Fruit fly (Drosophila melanogaster) whole organism, wandering third instar larva: Measurements from ENCODE around the gene CG7058.
A peak's percentile ranks its signal among the peaks of the same experiment; 100 is the strongest.

ENCODE experiments used
- CG32264 ChIP-seq: fragments of 200-800 bp; sonication (Bioruptor generic); optimal IDR thresholded peaks from 2 replicates; lab custom pipeline; 2016; ENCODE audit warnings: missing biosample characterization, missing genetic modification characterization
- Hr78 ChIP-seq: fragments of >200 bp; optimal IDR thresholded peaks from 2 replicates; lab custom pipeline; 2017; ENCODE audit warnings: missing biosample characterization, missing genetic modification characterization
- Hr83 ChIP-seq: fragments of 200-300 bp; sonication (Bioruptor generic); optimal IDR thresholded peaks from 2 replicates; lab custom pipeline; 2016; ENCODE audit warnings: missing biosample characterization, mild to moderate bottlenecking, missing genetic modification characterization, moderate library complexity; ENCODE audit not compliant: poor library complexity, severe bottlenecking
- Jra ChIP-seq: sonication (Bioruptor generic); optimal IDR thresholded peaks from 2 replicates; lab custom pipeline; 2016; ENCODE audit warnings: missing biosample characterization, missing genetic modification characterization
- Mio ChIP-seq: sonication (Bioruptor generic); optimal IDR thresholded peaks from 2 replicates; lab custom pipeline; 2016; ENCODE audit warnings: missing biosample characterization, missing genetic modification characterization
- N ChIP-seq: fragments of >200 bp; optimal IDR thresholded peaks from 2 replicates; lab custom pipeline; 2018; ENCODE audit warnings: missing biosample characterization, missing external identifiers, missing genetic modification characterization
- Rel ChIP-seq, 2 experiments: fragments of 200-800 bp; sonication (Bioruptor generic) in 1 of 2; optimal IDR thresholded peaks; 2 replicates in 1 of 2; 3 replicates in 1 of 2; lab custom pipeline; 2016 to 2019; ENCODE audit warnings: mild to moderate bottlenecking in 2 of 2, missing biosample characterization in 2 of 2, missing genetic modification characterization in 2 of 2, moderate library complexity in 1 of 2
- Sp1 ChIP-seq: fragments of 200-800 bp; sonication (Bioruptor generic); optimal IDR thresholded peaks from 3 replicates; lab custom pipeline; 2019; ENCODE audit warnings: missing biosample characterization, mild to moderate bottlenecking, missing genetic modification characterization, moderate library complexity
- br ChIP-seq: fragments of 200-800 bp; sonication (Bioruptor generic); optimal IDR thresholded peaks from 2 replicates; lab custom pipeline; 2016; ENCODE audit warnings: missing biosample characterization, missing genetic modification characterization
- brk ChIP-seq: fragments of 200-800 bp; sonication (Bioruptor generic); optimal IDR thresholded peaks from 2 replicates; lab custom pipeline; 2016; ENCODE audit warnings: missing biosample characterization, mild to moderate bottlenecking, missing genetic modification characterization
- dmrt93B ChIP-seq: fragments of 200-800 bp; sonication (Bioruptor generic); optimal IDR thresholded peaks from 2 replicates; lab custom pipeline; 2018; ENCODE audit warnings: missing biosample characterization, mild to moderate bottlenecking, missing genetic modification characterization
- ey ChIP-seq: fragments of 200-800 bp; sonication (Bioruptor generic); optimal IDR thresholded peaks from 2 replicates; lab custom pipeline; 2016; ENCODE audit warnings: missing biosample characterization, missing genetic modification characterization
- foxo ChIP-seq, 2 experiments: fragments of 200-800 bp; sonication (Bioruptor generic); optimal IDR thresholded peaks; 2 replicates in 1 of 2; 3 replicates in 1 of 2; lab custom pipeline; 2016 to 2017; ENCODE audit warnings: missing biosample characterization in 2 of 2, missing genetic modification characterization in 2 of 2
- jim ChIP-seq: fragments of 175-275, 200-325 bp; sonication (Bioruptor generic); optimal IDR thresholded peaks from 2 replicates; lab custom pipeline; 2016; ENCODE audit warnings: missing biosample characterization, mild to moderate bottlenecking, missing genetic modification characterization
- lola ChIP-seq: fragments of >200 bp; optimal IDR thresholded peaks from 2 replicates; lab custom pipeline; 2017; ENCODE audit warnings: missing biosample characterization, missing genetic modification characterization
- pan ChIP-seq: fragments of >200 bp; optimal IDR thresholded peaks from 2 replicates; lab custom pipeline; 2017
- rgr ChIP-seq: fragments of 200-800 bp; sonication (Bioruptor generic); optimal IDR thresholded peaks from 3 replicates; lab custom pipeline; 2016; ENCODE audit warnings: missing biosample characterization, mild to moderate bottlenecking, missing genetic modification characterization
- sage ChIP-seq: fragments of 200-800 bp; sonication (Bioruptor generic); optimal IDR thresholded peaks from 2 replicates; lab custom pipeline; 2016; ENCODE audit warnings: missing biosample characterization, mild to moderate bottlenecking, missing genetic modification characterization
- sv ChIP-seq: fragments of 200-800 bp; sonication (Bioruptor generic); optimal IDR thresholded peaks from 3 replicates; lab custom pipeline; 2016; ENCODE audit warnings: missing biosample characterization, missing genetic modification characterization

CG7058 gene

dm6 chrX:18857356-18857807, 50.9 kb downstream of the CG7058 start, which contains the start of gene CG7322:
Gene CG7322 (minus strand): TSS chrX:18857757.
- TF ChIP-seq N (GFP tag; lab: Kevin White, UChicago) (no peak), Rel (GFP tag; optimal IDR thresholded peaks at IDR 0.05; lab: Kevin White, UChicago) (no peak), Rel (tag; optimal IDR thresholded peaks at IDR 0.05; lab: Kevin White, UChicago) (peak; percentile 2)

DNA sequence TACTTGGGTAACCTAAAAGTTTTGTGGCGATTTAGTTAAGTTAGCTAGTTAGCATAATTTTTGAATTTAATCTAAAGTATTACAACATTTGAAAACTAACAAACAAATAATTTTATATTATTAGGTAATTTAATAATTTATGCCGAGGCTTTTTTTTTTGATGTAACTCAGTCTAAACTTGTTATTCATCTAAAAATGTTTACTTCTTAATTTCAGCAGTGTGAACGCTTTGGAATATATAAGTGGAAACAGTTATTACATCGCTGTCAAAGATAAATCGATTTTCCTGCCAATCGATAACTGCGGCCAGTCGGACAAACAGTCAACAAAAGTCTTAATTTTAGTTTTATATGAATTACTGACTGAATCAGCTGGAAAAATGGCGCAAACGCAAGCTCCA, 51.4 kb downstream of the CG7058 start, which contains the start of gene Usp39:
Gene Usp39 (plus strand): TSS at position 288 of the 400 bp plus-strand sequence.
- TF ChIP-seq sv (GFP tag; lab: Kevin White, UChicago) (no peak), foxo (GFP tag; optimal IDR thresholded peaks at IDR 0.05; lab: Kevin White, UChicago) (no peak), Hr78 (GFP tag; lab: Kevin White, UChicago) (peak; percentile 16), N (GFP tag; lab: Kevin White, UChicago) (peak; percentile 31)

DNA sequence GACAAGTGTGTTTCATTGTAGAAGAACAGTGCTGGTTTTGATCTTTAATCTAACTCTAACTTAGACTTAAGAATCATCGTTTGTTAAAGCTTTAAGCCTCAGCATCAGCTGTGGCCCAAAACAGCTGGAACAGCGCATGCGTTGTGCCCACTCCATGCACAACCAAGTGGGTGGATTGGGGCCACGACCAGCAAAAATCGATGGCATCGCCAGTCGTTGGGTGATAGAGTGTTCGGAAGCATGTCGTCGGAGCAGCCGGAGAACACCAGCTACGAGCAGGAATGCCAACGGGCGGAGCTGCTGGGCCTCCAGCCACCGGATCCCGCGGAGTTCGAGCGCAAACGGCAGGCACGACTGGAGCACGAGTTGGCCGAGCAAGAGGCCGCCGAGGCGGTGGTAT, 53.6 kb downstream of the CG7058 start, which contains the start of gene CG32544:
Gene CG32544 (plus strand): TSS at position 211 of the 400 bp plus-strand sequence.
- no peak for TF ChIP-seq lola (GFP tag; lab: Kevin White, UChicago)
- TF ChIP-seq Hr83 (GFP tag; lab: Kevin White, UChicago), result no peak
- TF ChIP-seq Mio (GFP tag; lab: Kevin White, UChicago), result no peak
- no peak for TF ChIP-seq Rel (GFP tag; optimal IDR thresholded peaks at IDR 0.05; lab: Kevin White, UChicago)
- TF ChIP-seq Rel (tag; optimal IDR thresholded peaks at IDR 0.05; lab: Kevin White, UChicago), result no peak
- TF ChIP-seq pan, result no peak
- TF ChIP-seq Hr78 (GFP tag; lab: Kevin White, UChicago), result no peak
- no peak for TF ChIP-seq br
- no peak for TF ChIP-seq rgr (GFP tag; lab: Kevin White, UChicago)
- no peak for TF ChIP-seq brk
- no peak for TF ChIP-seq Jra (GFP tag; lab: Kevin White, UChicago)
- TF ChIP-seq ey (GFP tag; lab: Kevin White, UChicago), result no peak
- no peak for TF ChIP-seq jim (GFP tag; lab: Kevin White, UChicago)
- no peak for TF ChIP-seq dmrt93B (GFP tag; lab: Kevin White, UChicago)
- TF ChIP-seq Sp1 (GFP tag; lab: Kevin White, UChicago), result no peak
- TF ChIP-seq sage (GFP tag; lab: Kevin White, UChicago), result no peak
- TF ChIP-seq CG32264 (GFP tag; lab: Kevin White, UChicago), result no peak
